Worm (Caenorhabditis elegans) whole organism, L3 larva: Measurements from ENCODE around the gene sel-10.

Experiments used
- ama-1 ChIP-seq: fragments of 150-350 bp; optimal IDR thresholded peaks from 2 replicates; lab custom pipeline; 2018
- ceh-28 ChIP-seq: fragments of 150-350 bp; optimal IDR thresholded peaks from 2 replicates; lab custom pipeline; 2014; ENCODE audit warnings: missing biosample characterization, missing genetic modification reagents, missing genetic modification characterization
- jun-1 ChIP-seq: fragments of 150-350 bp; optimal IDR thresholded peaks from 2 replicates; lab custom pipeline; 2014; ENCODE audit warnings: missing biosample characterization, missing genetic modification reagents, missing genetic modification characterization
- mdl-1 ChIP-seq: fragments of 150-350 bp; optimal IDR thresholded peaks from 2 replicates; lab custom pipeline; 2014; ENCODE audit warnings: missing biosample characterization, missing genetic modification characterization
- nhr-11 ChIP-seq: fragments of 150-350 bp; optimal IDR thresholded peaks from 2 replicates; lab custom pipeline; 2014; ENCODE audit warnings: missing biosample characterization, missing genetic modification characterization
- pha-4 ChIP-seq: fragments of 150-350 bp; optimal IDR thresholded peaks from 2 replicates; lab custom pipeline; 2014; ENCODE audit warnings: missing biosample characterization, missing genetic modification reagents, missing genetic modification characterization
- zag-1 ChIP-seq: fragments of 150-350 bp; optimal IDR thresholded peaks from 2 replicates; lab custom pipeline; 2014; ENCODE audit warnings: missing biosample characterization, missing genetic modification characterization

ce11 chrV:13787225-13787898 is 31.8 kb upstream of the sel-10 start, which contains the start of the genes F53C11.4 and F53C11.5:
- TF ChIP-seq nhr-11 (tag; lab: Kevin White, UChicago) (no peak), ama-1 (lab: Kevin White, UChicago) (peak; percentile 29), ceh-28 (tag; lab: Kevin White, UChicago) (peak; percentile 30), zag-1 (tag; lab: Kevin White, UChicago) (no peak), pha-4 (peak; percentile 88), mdl-1 (no peak), jun-1 (tag; lab: Kevin White, UChicago) (peak; percentile 66)
